Worm (Caenorhabditis elegans): ENCODE results near the gene Y39A1A.22.

The Y39A1A.22 gene

ce11 chrIII:10720170-10720569, 13.3 kb upstream of the Y39A1A.22 start:
- no peak for TF ChIP-seq nhr-179 (tag; optimal IDR thresholded peaks at IDR 0.05)
- no peak for TF ChIP-seq repo-1 (tag; optimal IDR thresholded peaks at IDR 0.05)
- no peak for TF ChIP-seq tbx-9 (tag; optimal IDR thresholded peaks at IDR 0.05; ENCODE audit: borderline replicate concordance)
- TF ChIP-seq fkh-3 (tag; optimal IDR thresholded peaks at IDR 0.05), result no peak
- TF ChIP-seq Y95B8A.8 (GFP tag; IDR thresholded peaks at IDR 0.05), result 0 out of 2 replicates have a peak, but pooled peaks have one; percentile 25
- TF ChIP-seq F55B11.4 (tag; optimal IDR thresholded peaks at IDR 0.05; ENCODE audit: borderline replicate concordance, insufficient read depth), result no peak
- 0 out of 2 replicates have a peak, but pooled peaks have one; percentile 32 for TF ChIP-seq ceh-100 (GFP tag; IDR thresholded peaks at IDR 0.05)
- peak; percentile 73 for TF ChIP-seq lin-26 (GFP tag; IDR thresholded peaks at IDR 0.05)
- peak; percentile 72 for TF ChIP-seq K12H6.12 (tag; optimal IDR thresholded peaks at IDR 0.05)
- no peak for TF ChIP-seq ama-1 (optimal IDR thresholded peaks at IDR 0.05)
- TF ChIP-seq ama-1 (GFP tag; optimal IDR thresholded peaks at IDR 0.05), result no peak
- TF ChIP-seq dpl-1 (GFP tag; optimal IDR thresholded peaks at IDR 0.05), result no peak
- peak; percentile 95 for TF ChIP-seq nhr-80 (tag; optimal IDR thresholded peaks at IDR 0.05)
- TF ChIP-seq madf-10 (tag; optimal IDR thresholded peaks at IDR 0.05), result peak; percentile 10
- TF ChIP-seq hmg-1.2 (GFP tag; IDR thresholded peaks at IDR 0.05), result peak; percentile 92
- peak; percentile 52; the same call in 1 of the 2 replicates for TF ChIP-seq cebp-1 (GFP tag; IDR thresholded peaks at IDR 0.05)
- peak; percentile 84 for TF ChIP-seq cebp-1 (tag; optimal IDR thresholded peaks at IDR 0.05)
- no peak for TF ChIP-seq ceh-79 (tag; optimal IDR thresholded peaks at IDR 0.05)
- TF ChIP-seq unc-130 (GFP tag; optimal IDR thresholded peaks at IDR 0.05), result no peak
- no peak for TF ChIP-seq madf-8 (GFP tag; conservative IDR thresholded peaks at IDR 0.05)
- TF ChIP-seq lsy-27 (tag; optimal IDR thresholded peaks at IDR 0.05; ENCODE audit: borderline replicate concordance, insufficient read depth), result no peak
- no peak for TF ChIP-seq F23B12.7 (tag; optimal IDR thresholded peaks at IDR 0.05; ENCODE audit: insufficient read depth)
- no peak for TF ChIP-seq nhr-120 (GFP tag; IDR thresholded peaks at IDR 0.05)
- TF ChIP-seq madf-3 (GFP tag; IDR thresholded peaks at IDR 0.05), result no peak
- TF ChIP-seq chd-7 (tag; optimal IDR thresholded peaks at IDR 0.05), result peak; percentile 83
- TF ChIP-seq snpc-3.4 (tag; optimal IDR thresholded peaks at IDR 0.05), result no peak
- TF ChIP-seq hmg-20 (GFP tag; IDR thresholded peaks at IDR 0.05), result no peak
- no peak for TF ChIP-seq lag-1 (GFP tag; IDR thresholded peaks at IDR 0.05)
- no peak for TF ChIP-seq dpff-1 (tag; optimal IDR thresholded peaks at IDR 0.05)
- no peak for TF ChIP-seq nfya-2 (GFP tag; IDR thresholded peaks at IDR 0.05)
- TF ChIP-seq zim-3 (tag; optimal IDR thresholded peaks at IDR 0.05), result no peak
- TF ChIP-seq madf-6 (GFP tag; IDR thresholded peaks at IDR 0.05), result peak; percentile 48; the same call in 1 of the 2 replicates
- no peak for TF ChIP-seq F37B4.10 (GFP tag; IDR thresholded peaks at IDR 0.05)
- no peak for TF ChIP-seq ztf-6 (GFP tag; IDR thresholded peaks at IDR 0.05)
- TF ChIP-seq ztf-3 (GFP tag; optimal IDR thresholded peaks at IDR 0.05), result no peak
- TF ChIP-seq F57A8.1 (GFP tag; optimal IDR thresholded peaks at IDR 0.05), result no peak
- TF ChIP-seq mes-4 (tag; optimal IDR thresholded peaks at IDR 0.05), result no peak
- no peak; the same call in 1 of the 2 replicates for TF ChIP-seq F33H1.4 (GFP tag; IDR thresholded peaks at IDR 0.05)
- no peak for TF ChIP-seq let-526 (GFP tag; IDR thresholded peaks at IDR 0.05)
- TF ChIP-seq hlh-26 (GFP tag; conservative IDR thresholded peaks at IDR 0.05), result no peak
- TF ChIP-seq ceh-27 (GFP tag; optimal IDR thresholded peaks at IDR 0.05), result peak; percentile 72
- no peak for TF ChIP-seq F22D6.2 (tag; optimal IDR thresholded peaks at IDR 0.05)
- no peak for TF ChIP-seq akir-1 (GFP tag; optimal IDR thresholded peaks at IDR 0.05)
- TF ChIP-seq attf-6 (GFP tag; IDR thresholded peaks at IDR 0.05), result no peak
- no peak for TF ChIP-seq B0261.1 (tag; optimal IDR thresholded peaks at IDR 0.05)
- TF ChIP-seq gei-17 (GFP tag; optimal IDR thresholded peaks at IDR 0.05), result peak; percentile 37
- peak; percentile 95 for TF ChIP-seq zfh-2 (GFP tag; conservative IDR thresholded peaks at IDR 0.05)
- TF ChIP-seq B0336.3 (GFP tag; IDR thresholded peaks at IDR 0.05), result peak; percentile 81
- TF ChIP-seq atf-7 (tag; optimal IDR thresholded peaks at IDR 0.05), result peak; percentile 80
- no peak for TF ChIP-seq rpc-1 (optimal IDR thresholded peaks at IDR 0.05)
- TF ChIP-seq rpc-1 (tag; optimal IDR thresholded peaks at IDR 0.05), result no peak
